Fruit fly (Drosophila melanogaster) whole organism, adult: ENCODE measurements around the gene CG14357.
A peak's percentile ranks its signal among the peaks of the same experiment; 100 is the strongest.

ENCODE experiments used
- CG11617 ChIP-seq: fragments of 200-800 bp; sonication (Bioruptor generic); optimal IDR thresholded peaks from 2 replicates; lab custom pipeline; 2017; ENCODE audit warnings: mild to moderate bottlenecking, missing biosample characterization, missing genetic modification reagents, missing genetic modification characterization
- CG12768 ChIP-seq: fragments of 200-800 bp; sonication (Bioruptor generic); optimal IDR thresholded peaks from 2 replicates; lab custom pipeline; 2017; ENCODE audit warnings: missing biosample characterization, missing genetic modification characterization, mild to moderate bottlenecking, moderate library complexity, missing genetic modification reagents
- CG14711 ChIP-seq: fragments of 200-800 bp; sonication (Bioruptor generic); optimal IDR thresholded peaks from 2 replicates; lab custom pipeline; 2018; ENCODE audit warnings: missing biosample characterization, mild to moderate bottlenecking, missing genetic modification characterization, moderate library complexity
- CG1620 ChIP-seq: fragments of 200-800 bp; sonication (Bioruptor generic); optimal IDR thresholded peaks from 2 replicates; lab custom pipeline; 2016; ENCODE audit warnings: missing biosample characterization, missing genetic modification characterization
- CG33017 ChIP-seq: fragments of 200-800 bp; sonication (Bioruptor generic); optimal IDR thresholded peaks from 2 replicates; lab custom pipeline; 2018; ENCODE audit warnings: missing biosample characterization, mild to moderate bottlenecking, missing genetic modification characterization, moderate library complexity
- CG5204 ChIP-seq: fragments of 200-800 bp; sonication (Bioruptor generic); optimal IDR thresholded peaks from 2 replicates; lab custom pipeline; 2016; ENCODE audit warnings: missing biosample characterization, missing genetic modification characterization
- CG7045 ChIP-seq: fragments of 200-800 bp; sonication (Bioruptor generic); optimal IDR thresholded peaks from 2 replicates; lab custom pipeline; 2017; ENCODE audit warnings: missing biosample characterization, mild to moderate bottlenecking, missing genetic modification characterization
- CG7101 ChIP-seq: fragments of 200-800 bp; sonication (Bioruptor generic); optimal IDR thresholded peaks from 2 replicates; lab custom pipeline; 2018; ENCODE audit warnings: missing biosample characterization, mild to moderate bottlenecking, missing genetic modification characterization, moderate library complexity
- Clk ChIP-seq: fragments of 200-800 bp; sonication (Bioruptor generic); optimal IDR thresholded peaks from 2 replicates; lab custom pipeline; 2017; ENCODE audit warnings: missing biosample characterization, missing genetic modification characterization
- Crg-1 ChIP-seq: fragments of 200-800 bp; sonication (Bioruptor generic); optimal IDR thresholded peaks from 2 replicates; lab custom pipeline; 2016; ENCODE audit warnings: missing biosample characterization, missing genetic modification characterization
- Hr96 ChIP-seq: fragments of 200-800 bp; sonication (Bioruptor generic); optimal IDR thresholded peaks from 2 replicates; lab custom pipeline; 2016; ENCODE audit warnings: missing biosample characterization, missing genetic modification characterization
- Mnt ChIP-seq: fragments of 200-800 bp; sonication (Bioruptor generic); optimal IDR thresholded peaks from 2 replicates; lab custom pipeline; 2016; ENCODE audit warnings: missing biosample characterization, mild to moderate bottlenecking, missing genetic modification characterization
- bab1 ChIP-seq: fragments of 200-800 bp; sonication (Bioruptor generic); optimal IDR thresholded peaks from 3 replicates; lab custom pipeline; 2019; ENCODE audit warnings: missing biosample characterization, mild to moderate bottlenecking, missing genetic modification characterization, moderate library complexity
- cic ChIP-seq: fragments of 200-800 bp; sonication (Bioruptor generic); optimal IDR thresholded peaks from 2 replicates; lab custom pipeline; 2017; ENCODE audit warnings: missing biosample characterization, mild to moderate bottlenecking, missing genetic modification characterization, moderate library complexity
- cnc ChIP-seq, 2 experiments: fragments of >200 bp; optimal IDR thresholded peaks; 2 replicates each; lab custom pipeline; 2017
- kay ChIP-seq: fragments of 200-800 bp; sonication (Bioruptor generic); peaks from one replicate; lab custom pipeline; 2016; ENCODE audit warnings: missing biosample characterization, missing genetic modification characterization, borderline replicate concordance
- ovo ChIP-seq: fragments of 200-800 bp; sonication (Bioruptor generic); optimal IDR thresholded peaks from 2 replicates; lab custom pipeline; 2016; ENCODE audit warnings: missing biosample characterization, missing genetic modification characterization
- pad ChIP-seq: fragments of 200-800 bp; sonication (Bioruptor generic); optimal IDR thresholded peaks from 3 replicates; lab custom pipeline; 2017; ENCODE audit warnings: missing biosample characterization, missing genetic modification characterization, mild to moderate bottlenecking, moderate library complexity, missing genetic modification reagents
- tj ChIP-seq: fragments of 200-800 bp; sonication (Bioruptor generic); optimal IDR thresholded peaks from 3 replicates; lab custom pipeline; 2017; ENCODE audit warnings: missing biosample characterization, mild to moderate bottlenecking, missing genetic modification characterization, moderate library complexity
- toe ChIP-seq: fragments of 200-800 bp; sonication (Bioruptor generic); optimal IDR thresholded peaks from 2 replicates; lab custom pipeline; 2016; ENCODE audit warnings: missing biosample characterization, missing genetic modification characterization

Gene CG14357

dm6 chr3R:14085555-14085954, 26.4 kb downstream of the CG14357 start:
- no peak for TF ChIP-seq cnc (optimal IDR thresholded peaks at IDR 0.05; lab: Kevin White, UChicago)
- no peak for TF ChIP-seq CG1620 (GFP tag; lab: Kevin White, UChicago)
- no peak for TF ChIP-seq CG33017 (tag; lab: Kevin White, UChicago)
- TF ChIP-seq CG11617 (GFP tag; lab: Kevin White, UChicago), result no peak
- TF ChIP-seq Mnt (GFP tag; lab: Kevin White, UChicago), result no peak
- TF ChIP-seq toe, result no peak
- no peak for TF ChIP-seq CG5204 (GFP tag; lab: Kevin White, UChicago)
- TF ChIP-seq bab1 (GFP tag; lab: Kevin White, UChicago), result no peak
- no peak for TF ChIP-seq CG14711 (tag; lab: Kevin White, UChicago)
- no peak for TF ChIP-seq CG12768
- no peak for TF ChIP-seq CG7045
- TF ChIP-seq CG7101 (tag; lab: Kevin White, UChicago), result no peak
- no peak for TF ChIP-seq pad (GFP tag; lab: Kevin White, UChicago)
- no peak for TF ChIP-seq ovo (GFP tag; lab: Kevin White, UChicago)

DNA sequence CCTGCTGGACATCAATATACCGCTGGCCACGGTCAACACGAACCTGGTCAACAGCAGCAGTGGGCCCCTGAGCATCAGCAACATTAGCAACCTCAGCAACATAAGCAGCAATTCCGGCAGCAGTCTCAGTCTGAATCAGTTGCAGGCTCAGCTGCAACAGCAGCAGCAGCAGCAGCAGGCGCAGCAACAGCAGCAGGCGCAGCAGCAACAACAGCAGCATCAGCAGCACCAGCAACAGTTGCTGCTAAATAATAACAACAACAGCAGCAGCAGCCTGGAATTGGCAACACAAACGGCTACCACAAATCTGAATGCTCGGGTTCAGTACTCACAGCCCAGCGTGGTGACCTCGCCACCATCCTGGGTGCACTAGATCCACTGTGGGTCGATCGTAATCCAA, 30.4 kb downstream of the CG14357 start:
- TF ChIP-seq ovo (GFP tag; lab: Kevin White, UChicago), result no peak
- TF ChIP-seq CG5204 (GFP tag; lab: Kevin White, UChicago), result no peak
- no peak for TF ChIP-seq kay (GFP tag; lab: Kevin White, UChicago)
- no peak for TF ChIP-seq tj
- no peak for TF ChIP-seq CG12768
- TF ChIP-seq toe, result no peak
- no peak for TF ChIP-seq Hr96 (GFP tag; lab: Kevin White, UChicago)

dm6 chr3R:14077026-14077425, 34.9 kb downstream of the CG14357 start:
- no peak for TF ChIP-seq cic
- no peak for TF ChIP-seq CG33017 (tag; lab: Kevin White, UChicago)
- TF ChIP-seq pad (GFP tag; lab: Kevin White, UChicago), result no peak
- TF ChIP-seq ovo (GFP tag; lab: Kevin White, UChicago), result no peak
- TF ChIP-seq CG5204 (GFP tag; lab: Kevin White, UChicago), result no peak
- TF ChIP-seq cnc (optimal IDR thresholded peaks at IDR 0.05; lab: Kevin White, UChicago), result no peak
- TF ChIP-seq CG11617 (GFP tag; lab: Kevin White, UChicago), result no peak
- TF ChIP-seq tj, result no peak
- peak; percentile 17 for TF ChIP-seq kay (GFP tag; lab: Kevin White, UChicago)
- TF ChIP-seq CG12768, result peak; percentile 32
- TF ChIP-seq Hr96 (GFP tag; lab: Kevin White, UChicago), result no peak
- TF ChIP-seq bab1 (GFP tag; lab: Kevin White, UChicago), result no peak
- no peak for TF ChIP-seq CG7101 (tag; lab: Kevin White, UChicago)
- no peak for TF ChIP-seq toe
- TF ChIP-seq Mnt (GFP tag; lab: Kevin White, UChicago), result no peak
- peak; percentile 16 for TF ChIP-seq CG14711 (tag; lab: Kevin White, UChicago)
- TF ChIP-seq CG7045, result peak; percentile 34
- TF ChIP-seq Crg-1 (GFP tag; lab: Kevin White, UChicago), result no peak
- TF ChIP-seq CG1620 (GFP tag; lab: Kevin White, UChicago), result no peak
- peak; percentile 1 for TF ChIP-seq Clk (GFP tag; lab: Kevin White, UChicago)

DNA sequence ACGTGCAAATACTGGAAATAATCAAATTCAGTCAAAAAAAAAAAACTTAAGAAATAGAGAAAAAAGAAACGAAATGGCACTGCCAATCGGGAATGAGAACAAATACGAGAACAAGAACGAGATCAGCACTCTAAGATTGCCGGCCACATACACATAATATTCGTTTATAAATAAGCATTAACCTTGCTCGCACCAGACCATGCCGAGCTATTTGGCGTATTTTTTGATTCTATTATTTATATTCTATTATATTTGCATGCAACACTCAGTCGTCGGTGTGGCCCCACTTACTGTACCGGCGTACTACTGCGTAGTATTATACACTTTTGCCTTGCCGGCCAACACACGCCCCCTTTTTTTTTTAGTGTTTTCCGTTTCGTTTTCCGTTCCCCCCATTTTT, 41.3 kb downstream of the CG14357 start:
- TF ChIP-seq Crg-1 (GFP tag; lab: Kevin White, UChicago), result no peak
- no peak for TF ChIP-seq CG12768
- no peak for TF ChIP-seq CG11617 (GFP tag; lab: Kevin White, UChicago)
- TF ChIP-seq CG5204 (GFP tag; lab: Kevin White, UChicago), result peak; percentile 30
- peak; percentile 7 for TF ChIP-seq CG7045
- TF ChIP-seq kay (GFP tag; lab: Kevin White, UChicago), result no peak
- no peak for TF ChIP-seq pad (GFP tag; lab: Kevin White, UChicago)
- no peak for TF ChIP-seq cic
- TF ChIP-seq toe, result no peak
- peak; percentile 20 for TF ChIP-seq CG14711 (tag; lab: Kevin White, UChicago)
- TF ChIP-seq cnc (optimal IDR thresholded peaks at IDR 0.05; lab: Kevin White, UChicago), result no peak
- TF ChIP-seq ovo (GFP tag; lab: Kevin White, UChicago), result no peak
- TF ChIP-seq Hr96 (GFP tag; lab: Kevin White, UChicago), result no peak
- TF ChIP-seq tj, result no peak
- peak; percentile 25 for TF ChIP-seq Mnt (GFP tag; lab: Kevin White, UChicago)

dm6 chr3R:14070096-14070495, 41.9 kb downstream of the CG14357 start:
- TF ChIP-seq Crg-1 (GFP tag; lab: Kevin White, UChicago) (peak; percentile 77), Hr96 (GFP tag; lab: Kevin White, UChicago) (no peak), CG1620 (GFP tag; lab: Kevin White, UChicago) (peak; percentile 51), Mnt (GFP tag; lab: Kevin White, UChicago) (peak; percentile 31), kay (GFP tag; lab: Kevin White, UChicago) (peak; percentile 64), CG7045 (peak; percentile 25), CG5204 (GFP tag; lab: Kevin White, UChicago) (no peak), CG33017 (tag; lab: Kevin White, UChicago) (peak; percentile 7), CG7101 (tag; lab: Kevin White, UChicago) (peak; percentile 38), CG11617 (GFP tag; lab: Kevin White, UChicago) (no peak), pad (GFP tag; lab: Kevin White, UChicago) (peak; percentile 6), cic (peak; percentile 74), toe (peak; percentile 44), tj (no peak), Clk (GFP tag; lab: Kevin White, UChicago) (peak; percentile 45), ovo (GFP tag; lab: Kevin White, UChicago) (peak; percentile 15), cnc (optimal IDR thresholded peaks at IDR 0.05; lab: Kevin White, UChicago) (no peak), CG14711 (tag; lab: Kevin White, UChicago) (no peak), bab1 (GFP tag; lab: Kevin White, UChicago) (no peak), CG12768 (peak; percentile 87)
